Worm (Caenorhabditis elegans): ENCODE data around the gene algn-6.

Gene algn-6

DNA sequence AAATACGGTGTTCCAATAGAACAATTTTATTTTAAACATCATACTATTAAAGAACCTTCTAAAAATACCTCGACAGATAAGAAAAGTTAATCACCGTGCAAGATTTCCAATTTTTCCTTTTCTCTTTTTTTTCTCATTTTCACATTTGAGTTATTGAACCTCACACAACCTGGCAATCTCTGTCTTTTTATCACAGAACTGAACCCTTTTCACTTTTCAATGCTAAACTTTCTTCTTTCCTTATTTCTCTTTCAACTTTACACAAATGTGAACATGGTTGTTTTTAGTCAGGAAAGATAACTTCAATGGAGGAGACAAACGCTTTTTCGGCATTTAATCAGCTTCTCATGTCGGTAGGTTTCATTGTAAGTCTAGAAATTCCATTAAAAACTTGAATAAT is 13.2 kb downstream of the algn-6 start, which contains the start of gene T05H10.4:
T05H10.4 (plus strand) TSS at position 301 of the 400 bp plus-strand sequence.
- TF ChIP-seq hnd-1 (tag; optimal IDR thresholded peaks at IDR 0.05) (no peak), B0310.2 (tag; optimal IDR thresholded peaks at IDR 0.05) (no peak), scrt-1 (GFP tag; IDR thresholded peaks at IDR 0.05) (no peak), ceh-13 (GFP tag; optimal IDR thresholded peaks at IDR 0.05) (no peak), F13C5.2 (tag; optimal IDR thresholded peaks at IDR 0.05) (no peak), sea-1 (GFP tag; conservative IDR thresholded peaks at IDR 0.05) (no peak), hmbx-1 (tag; optimal IDR thresholded peaks at IDR 0.05) (no peak), tbx-37 (GFP tag; conservative IDR thresholded peaks at IDR 0.05) (no peak), aly-1 (tag; optimal IDR thresholded peaks at IDR 0.05) (no peak)

- TF ChIP-seq sea-1 (GFP tag; conservative IDR thresholded peaks at IDR 0.05) = no peak
- no peak for TF ChIP-seq flt-1 (GFP tag; IDR thresholded peaks at IDR 0.05)
- no peak for TF ChIP-seq ceh-13 (GFP tag; optimal IDR thresholded peaks at IDR 0.05)
- no peak for TF ChIP-seq ama-1 (optimal IDR thresholded peaks at IDR 0.05)
- TF ChIP-seq tbx-11 (GFP tag; IDR thresholded peaks at IDR 0.05) = no peak
- TF ChIP-seq B0310.2 (tag; optimal IDR thresholded peaks at IDR 0.05) = no peak
- no peak for TF ChIP-seq hmbx-1 (tag; optimal IDR thresholded peaks at IDR 0.05)
- no peak for TF ChIP-seq tbx-37 (GFP tag; conservative IDR thresholded peaks at IDR 0.05)
- TF ChIP-seq ets-7 (tag; optimal IDR thresholded peaks at IDR 0.05) = no peak
- TF ChIP-seq hmg-4 (GFP tag; optimal IDR thresholded peaks at IDR 0.05) = no peak
- no peak for TF ChIP-seq tra-4 (tag; optimal IDR thresholded peaks at IDR 0.05)
- TF ChIP-seq scrt-1 (GFP tag; IDR thresholded peaks at IDR 0.05) = no peak
- no peak for TF ChIP-seq pes-1 (GFP tag; IDR thresholded peaks at IDR 0.05)
- no peak for TF ChIP-seq aly-1 (tag; optimal IDR thresholded peaks at IDR 0.05)
- no peak for TF ChIP-seq hnd-1 (tag; optimal IDR thresholded peaks at IDR 0.05)
- TF ChIP-seq ceh-36 (tag; optimal IDR thresholded peaks at IDR 0.05) = no peak
- TF ChIP-seq F13C5.2 (tag; optimal IDR thresholded peaks at IDR 0.05) = no peak
These were observed 18.3 kb downstream of the algn-6 start for ce11 chrII:8057911-8058310.

DNA sequence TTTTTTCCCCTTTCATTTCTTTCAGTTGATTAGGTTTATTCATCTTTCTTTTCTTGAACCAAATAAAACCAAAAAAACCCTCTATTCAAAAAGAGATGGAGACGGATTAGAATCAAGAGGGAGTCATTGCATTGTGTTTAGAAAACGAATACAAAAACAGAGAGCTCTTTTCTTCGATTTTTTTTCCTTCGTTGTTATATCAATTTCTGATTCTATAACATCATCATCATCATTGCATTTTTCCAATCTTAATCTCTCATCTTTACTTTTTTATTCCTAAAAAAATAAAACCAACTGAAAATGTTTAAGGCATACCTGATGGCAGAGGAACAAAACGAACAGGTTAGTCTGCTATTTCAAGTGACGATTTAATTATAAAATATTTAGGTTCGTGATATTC is 19.2 kb downstream of the algn-6 start, which contains the start of gene T05H10.8:
T05H10.8 (plus strand) TSS at position 301 of the 400 bp plus-strand sequence.
- TF ChIP-seq ama-1 (optimal IDR thresholded peaks at IDR 0.05) = no peak
- no peak for TF ChIP-seq tra-4 (tag; optimal IDR thresholded peaks at IDR 0.05)
- TF ChIP-seq scrt-1 (GFP tag; IDR thresholded peaks at IDR 0.05) = no peak
- no peak for TF ChIP-seq B0310.2 (tag; optimal IDR thresholded peaks at IDR 0.05)
- TF ChIP-seq aly-1 (tag; optimal IDR thresholded peaks at IDR 0.05) = no peak
- no peak for TF ChIP-seq ets-7 (tag; optimal IDR thresholded peaks at IDR 0.05)

DNA sequence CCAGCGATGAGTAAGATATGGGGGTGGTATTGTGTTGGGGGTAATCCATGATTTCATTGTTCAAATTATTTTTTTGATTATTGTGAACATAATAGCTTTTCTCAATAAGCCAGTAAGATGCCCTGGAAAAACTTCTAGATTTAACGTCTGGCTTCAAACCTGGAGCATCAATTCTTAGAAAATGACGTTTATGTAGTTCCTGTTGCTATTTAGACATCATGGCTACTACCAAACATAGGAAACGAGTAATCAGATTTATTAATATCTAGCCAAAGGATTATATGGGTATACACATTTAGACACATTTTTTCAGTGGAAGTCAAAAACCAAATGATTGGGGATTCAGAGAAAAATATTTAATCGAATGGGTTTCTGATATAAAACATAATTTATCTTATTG is 19.9 kb downstream of the algn-6 start:
- TF ChIP-seq flt-1 (GFP tag; IDR thresholded peaks at IDR 0.05) (no peak), scrt-1 (GFP tag; IDR thresholded peaks at IDR 0.05) (no peak), ama-1 (optimal IDR thresholded peaks at IDR 0.05) (no peak)

ce11 chrII:8062334-8062791 is 22.8 kb downstream of the algn-6 start, which contains the start of gene ufd-2:
TSS of gene ufd-2 (plus strand) at chrII:8062741.
- TF ChIP-seq ceh-36 (tag; optimal IDR thresholded peaks at IDR 0.05) = no peak
- 0 out of 2 replicates have a peak, but pooled peaks have one; percentile 23 for TF ChIP-seq scrt-1 (GFP tag; IDR thresholded peaks at IDR 0.05)
- peak; percentile 14 for TF ChIP-seq ets-7 (tag; optimal IDR thresholded peaks at IDR 0.05)

- TF ChIP-seq hmg-4 (GFP tag; optimal IDR thresholded peaks at IDR 0.05) (no peak), B0310.2 (tag; optimal IDR thresholded peaks at IDR 0.05) (no peak), hnd-1 (tag; optimal IDR thresholded peaks at IDR 0.05) (no peak), F13C5.2 (tag; optimal IDR thresholded peaks at IDR 0.05) (no peak), ama-1 (optimal IDR thresholded peaks at IDR 0.05) (no peak), tbx-37 (GFP tag; conservative IDR thresholded peaks at IDR 0.05) (no peak), flt-1 (GFP tag; IDR thresholded peaks at IDR 0.05) (no peak), ceh-36 (tag; optimal IDR thresholded peaks at IDR 0.05) (no peak), ets-7 (tag; optimal IDR thresholded peaks at IDR 0.05) (no peak), tra-4 (tag; optimal IDR thresholded peaks at IDR 0.05) (no peak), sea-1 (GFP tag; conservative IDR thresholded peaks at IDR 0.05) (no peak), scrt-1 (GFP tag; IDR thresholded peaks at IDR 0.05) (no peak), aly-1 (tag; optimal IDR thresholded peaks at IDR 0.05) (no peak), ceh-13 (GFP tag; optimal IDR thresholded peaks at IDR 0.05) (no peak)
These were observed 26.4 kb downstream of the algn-6 start, which contains the start of gene pdha-1 for ce11 chrII:8065985-8066384. TSS of gene pdha-1 (plus strand) at chrII:8066285.

DNA sequence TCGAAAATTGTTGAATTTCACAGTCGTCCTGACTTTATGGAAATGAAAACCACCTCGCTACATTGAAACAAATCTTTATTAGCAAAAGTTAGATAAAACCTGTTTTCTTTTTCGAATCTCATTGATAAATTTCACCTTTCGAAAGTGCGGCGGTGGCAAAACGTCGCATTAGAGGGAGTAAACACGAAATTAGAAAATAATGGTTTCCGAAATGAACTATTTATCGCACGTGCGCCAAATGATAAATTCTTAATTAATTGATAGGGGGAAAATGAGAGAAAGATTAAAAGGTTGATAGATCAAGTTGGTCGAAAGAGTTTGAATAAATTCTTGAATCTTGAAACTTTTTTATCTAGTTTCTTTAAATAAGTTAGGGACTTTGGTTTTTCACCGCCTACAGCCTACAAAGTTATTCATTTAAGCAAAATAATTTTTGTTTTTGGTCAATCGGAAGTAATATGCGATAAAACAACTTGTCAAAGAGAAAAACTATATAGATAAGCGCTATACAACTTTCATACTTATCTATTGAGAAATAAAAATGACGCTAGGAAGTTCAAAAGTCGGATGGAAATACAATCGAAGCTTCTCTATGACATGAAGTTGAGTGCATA is 31.5 kb downstream of the algn-6 start:
- TF ChIP-seq B0310.2 (tag; optimal IDR thresholded peaks at IDR 0.05) = no peak

- no peak for TF ChIP-seq ets-7 (tag; optimal IDR thresholded peaks at IDR 0.05)
- TF ChIP-seq hmg-4 (GFP tag; optimal IDR thresholded peaks at IDR 0.05) = no peak
- TF ChIP-seq tbx-11 (GFP tag; IDR thresholded peaks at IDR 0.05) = no peak
These were observed 32.4 kb downstream of the algn-6 start for ce11 chrII:8071801-8072544.

All from whole organism, early embryonic.